Fruit fly (Drosophila melanogaster): ENCODE measurements around the gene CG33978.
A peak's percentile ranks its signal among the peaks of the same experiment; 100 is the strongest.

The CG33978 gene

dm6 chr4:180780-181179 is 5.3 kb upstream of the CG33978 start (continued):
- no peak for TF ChIP-seq CG12942 (GFP tag; optimal IDR thresholded peaks at IDR 0.05)
- TF ChIP-seq CG7786 (GFP tag; optimal IDR thresholded peaks at IDR 0.05), result no peak
- peak; percentile 59 for TF ChIP-seq CG1603 (tag; optimal IDR thresholded peaks at IDR 0.05)
- no peak for TF ChIP-seq CG4328 (GFP tag; optimal IDR thresholded peaks at IDR 0.05)
- peak; percentile 93 for TF ChIP-seq Ets65A (GFP tag)
- TF ChIP-seq CG10321 (GFP tag; IDR thresholded peaks at IDR 0.05), result no peak
- peak; percentile 85 for TF ChIP-seq sens (GFP tag)
- TF ChIP-seq CG17361 (GFP tag; IDR thresholded peaks at IDR 0.05), result no peak
- no peak for TF ChIP-seq Aef1 (GFP tag; IDR thresholded peaks at IDR 0.05)
- no peak for TF ChIP-seq grn (GFP tag; optimal IDR thresholded peaks at IDR 0.05)
- no peak for TF ChIP-seq CG9797 (GFP tag; optimal IDR thresholded peaks at IDR 0.05)
- TF ChIP-seq gem (tag; optimal IDR thresholded peaks at IDR 0.05), result peak; percentile 5
- no peak for TF ChIP-seq aop (GFP tag; IDR thresholded peaks at IDR 0.05)
- TF ChIP-seq eve (GFP tag; optimal IDR thresholded peaks at IDR 0.05), result peak in 1 of 2 experiments; percentile 21
- no peak for TF ChIP-seq Vsx1 (GFP tag; optimal IDR thresholded peaks at IDR 0.05)
- TF ChIP-seq CG1233 (GFP tag; optimal IDR thresholded peaks at IDR 0.05), result no peak
- peak; percentile 90 for TF ChIP-seq ssp (GFP tag; IDR thresholded peaks at IDR 0.05)
- peak; percentile 0 for TF ChIP-seq CG13296 (GFP tag; optimal IDR thresholded peaks at IDR 0.05)
- TF ChIP-seq CTCF (GFP tag; optimal IDR thresholded peaks at IDR 0.05), result no peak
- no peak for TF ChIP-seq CG15011 (GFP tag; optimal IDR thresholded peaks at IDR 0.05)
- no peak for TF ChIP-seq CG11093 (GFP tag; IDR thresholded peaks at IDR 0.05)
- no peak for TF ChIP-seq CG2199 (GFP tag; IDR thresholded peaks at IDR 0.05)
- TF ChIP-seq Sox100B (GFP tag; optimal IDR thresholded peaks at IDR 0.05), result no peak
- no peak for TF ChIP-seq Hr3 (GFP tag; optimal IDR thresholded peaks at IDR 0.05)
- TF ChIP-seq CG1024 (GFP tag; IDR thresholded peaks at IDR 0.05), result peak; percentile 84
- TF ChIP-seq Mes4 (GFP tag; optimal IDR thresholded peaks at IDR 0.05), result peak; percentile 18
- TF ChIP-seq ranshi (GFP tag; IDR thresholded peaks at IDR 0.05), result no peak
- no peak for TF ChIP-seq Xbp1 (GFP tag; optimal IDR thresholded peaks at IDR 0.05)
- peak; percentile 33 for TF ChIP-seq Ets97D (GFP tag; optimal IDR thresholded peaks at IDR 0.05)
- TF ChIP-seq CG34376 (GFP tag; optimal IDR thresholded peaks at IDR 0.05), result peak; percentile 1
- TF ChIP-seq Blimp-1 (GFP tag; optimal IDR thresholded peaks at IDR 0.05), result no peak
- no peak for TF ChIP-seq sug (tag; optimal IDR thresholded peaks at IDR 0.05)
- TF ChIP-seq Eip74EF (GFP tag; optimal IDR thresholded peaks at IDR 0.05), result peak in 1 of 2 experiments; percentile 16
- peak; percentile 80 for TF ChIP-seq Med (GFP tag)
- no peak for TF ChIP-seq sr (GFP tag; IDR thresholded peaks at IDR 0.05)
- TF ChIP-seq CG9876 (GFP tag; optimal IDR thresholded peaks at IDR 0.05), result no peak
- no peak for TF ChIP-seq hb (GFP tag; IDR thresholded peaks at IDR 0.05; ENCODE audit: partially characterized antibody)
- TF ChIP-seq CG2875 (GFP tag; optimal IDR thresholded peaks at IDR 0.05), result no peak
- peak; percentile 7 for TF ChIP-seq Sry-δ (GFP tag; optimal IDR thresholded peaks at IDR 0.05)
- no peak for TF ChIP-seq CG11085 (GFP tag; IDR thresholded peaks at IDR 0.05)
- TF ChIP-seq ap (GFP tag; IDR thresholded peaks at IDR 0.05), result no peak

dm6 chr4:179920-180261 is 4.5 kb upstream of the CG33978 start:
- TF ChIP-seq CG17802 (tag; optimal IDR thresholded peaks at IDR 0.05), result peak; percentile 86
- TF ChIP-seq dati (GFP tag; IDR thresholded peaks at IDR 0.05), result no peak
- peak; percentile 14 for TF ChIP-seq D19A (tag; optimal IDR thresholded peaks at IDR 0.05)
- TF ChIP-seq CG30020 (tag; optimal IDR thresholded peaks at IDR 0.05), result peak; percentile 84
- peak; percentile 9; the same call in 1 of the 3 replicates for TF ChIP-seq CG7357 (GFP tag; IDR thresholded peaks at IDR 0.05)
- TF ChIP-seq sens (GFP tag), result peak; percentile 20

Data from whole organism, embryonic.